Worm (Caenorhabditis elegans): Measurements from ENCODE around the gene B0244.9.

DNA sequence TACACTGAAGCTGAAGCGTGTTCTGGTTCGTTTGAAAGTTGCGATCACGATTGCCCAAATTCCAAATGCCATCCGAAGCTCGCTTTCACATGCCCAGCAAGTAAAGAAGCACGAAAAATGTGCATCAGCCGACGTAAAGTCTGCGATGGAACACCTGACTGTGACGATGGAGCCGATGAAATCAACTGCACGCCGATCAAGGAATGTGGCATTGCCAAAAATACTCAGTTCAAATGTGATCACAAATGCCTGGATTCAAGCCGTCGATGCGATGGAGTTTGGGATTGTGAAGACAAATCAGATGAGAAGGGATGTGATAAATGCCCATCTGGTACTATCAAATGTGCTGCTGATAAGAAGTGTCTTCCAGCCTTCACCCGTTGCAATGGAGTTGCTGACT lies 1.5 kb downstream of the B0244.9 start:
- TF ChIP-seq snpc-4 (GFP tag; optimal IDR thresholded peaks at IDR 0.05), result no peak
- TF ChIP-seq snpc-4 (tag; optimal IDR thresholded peaks at IDR 0.05), result no peak
- no peak for TF ChIP-seq ztf-22 (GFP tag; optimal IDR thresholded peaks at IDR 0.05)
- no peak for TF ChIP-seq nhr-120 (GFP tag; IDR thresholded peaks at IDR 0.05)
- 0 out of 2 replicates have a peak, but pooled peaks have one; percentile 9 for TF ChIP-seq hmg-1.2 (GFP tag; IDR thresholded peaks at IDR 0.05)
- TF ChIP-seq him-1 (tag; optimal IDR thresholded peaks at IDR 0.05), result no peak
- TF ChIP-seq rcor-1 (GFP tag; IDR thresholded peaks at IDR 0.05), result no peak
- no peak for TF ChIP-seq unc-62 (GFP tag; optimal IDR thresholded peaks at IDR 0.05)
- no peak for TF ChIP-seq madf-8 (GFP tag; conservative IDR thresholded peaks at IDR 0.05)
- no peak for TF ChIP-seq zfh-2 (GFP tag; conservative IDR thresholded peaks at IDR 0.05)
- TF ChIP-seq ceh-58 (GFP tag; IDR thresholded peaks at IDR 0.05), result no peak
- no peak for TF ChIP-seq rpc-1 (optimal IDR thresholded peaks at IDR 0.05)
- no peak for TF ChIP-seq rpc-1 (tag; optimal IDR thresholded peaks at IDR 0.05)
